Fruit fly (Drosophila melanogaster): Measurements from ENCODE around the gene Sfp24Bc.

The Sfp24Bc gene

DNA sequence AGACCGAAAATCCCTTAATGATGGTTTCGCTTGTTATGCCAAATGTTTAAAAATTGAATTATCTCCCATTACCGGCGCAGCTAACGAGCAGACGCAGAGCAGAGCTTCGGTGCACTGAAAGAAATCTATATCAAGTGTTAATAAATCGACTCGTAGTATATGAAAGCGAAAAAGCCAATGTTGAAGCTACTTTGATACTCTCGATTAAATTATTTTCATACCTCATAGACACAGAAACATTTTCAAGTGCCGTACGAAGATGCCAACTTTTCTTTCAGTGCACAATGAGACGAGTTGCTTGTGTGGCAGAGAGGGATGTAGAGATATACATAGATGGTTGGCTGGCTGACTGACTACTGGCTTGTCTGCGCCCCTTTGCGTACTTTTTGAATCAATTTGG is 5.4 kb upstream of the Sfp24Bc start:
- no peak for TF ChIP-seq insv (optimal IDR thresholded peaks at IDR 0.05)
- no peak for TF ChIP-seq psq (optimal IDR thresholded peaks at IDR 0.05)
- no peak for TF ChIP-seq h (optimal IDR thresholded peaks at IDR 0.05)
- TF ChIP-seq ttk (optimal IDR thresholded peaks at IDR 0.05) = no peak
- no peak for TF ChIP-seq Myc (optimal IDR thresholded peaks at IDR 0.05)
- TF ChIP-seq Sin3A (optimal IDR thresholded peaks at IDR 0.05) = no peak

dm6 chr2L:3669675-3670074 is 706 bp downstream of the Sfp24Bc start, which contains the start of gene Sfp24Bb:
Gene Sfp24Bb, minus strand, starts transcription at chr2L:3669775.
- no peak for TF ChIP-seq insv (optimal IDR thresholded peaks at IDR 0.05)
- no peak for TF ChIP-seq ttk (optimal IDR thresholded peaks at IDR 0.05)
- no peak for TF ChIP-seq Sin3A (optimal IDR thresholded peaks at IDR 0.05)
- no peak for TF ChIP-seq Myc (optimal IDR thresholded peaks at IDR 0.05)
- TF ChIP-seq h (optimal IDR thresholded peaks at IDR 0.05) = no peak
- no peak for TF ChIP-seq psq (optimal IDR thresholded peaks at IDR 0.05)

DNA sequence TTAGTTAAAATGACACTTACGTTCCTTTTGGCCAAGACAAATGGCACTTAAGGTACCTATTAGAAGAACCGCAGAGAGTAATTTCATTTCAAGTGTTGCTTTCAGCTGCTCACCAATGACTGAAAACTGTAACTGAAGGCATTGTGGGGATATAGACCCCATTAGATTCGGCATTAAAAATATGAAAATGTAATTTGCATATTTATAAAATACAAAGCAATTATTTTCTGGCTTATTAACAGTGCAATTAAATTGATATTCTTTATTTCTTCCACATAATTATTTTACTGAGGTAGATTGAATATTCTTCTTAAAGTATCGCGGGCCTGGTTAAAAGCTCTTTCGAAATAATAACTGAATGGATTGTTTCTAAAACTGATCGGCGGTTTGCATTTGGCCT is 1.3 kb downstream of the Sfp24Bc start, which contains the start of gene Sfp24Bd:
Gene Sfp24Bd (minus strand): TSS at position 101 of the 400 bp plus-strand sequence.
- TF ChIP-seq insv (optimal IDR thresholded peaks at IDR 0.05) (no peak), ttk (optimal IDR thresholded peaks at IDR 0.05) (no peak), psq (optimal IDR thresholded peaks at IDR 0.05) (no peak)

DNA sequence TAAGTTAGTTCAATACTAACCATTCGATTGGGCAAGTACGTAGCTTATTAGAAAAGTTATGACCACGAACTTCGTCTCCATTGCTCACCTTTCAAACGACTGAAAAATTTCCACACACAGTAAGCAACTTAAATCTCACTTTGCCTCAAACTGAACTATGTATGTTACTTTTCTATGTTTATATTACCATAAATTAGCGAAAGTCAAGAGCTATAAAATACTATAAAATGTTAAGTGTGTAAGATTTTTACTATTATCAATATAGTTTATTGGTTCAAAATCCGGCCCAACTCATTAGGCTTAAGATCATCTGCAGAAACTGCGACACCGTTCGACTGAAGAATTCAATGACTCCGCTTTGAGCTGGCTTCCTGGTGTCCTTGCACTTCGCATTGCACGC is 1.9 kb downstream of the Sfp24Bc start, which contains the start of gene Sfp24Ba:
Gene Sfp24Ba (minus strand): TSS at position 101 of the 400 bp plus-strand sequence.
- TF ChIP-seq insv (optimal IDR thresholded peaks at IDR 0.05) (no peak), ttk (optimal IDR thresholded peaks at IDR 0.05) (no peak), psq (optimal IDR thresholded peaks at IDR 0.05) (no peak), Myc (optimal IDR thresholded peaks at IDR 0.05) (no peak), h (optimal IDR thresholded peaks at IDR 0.05) (no peak), Sin3A (optimal IDR thresholded peaks at IDR 0.05) (no peak)

- TF ChIP-seq Myc (optimal IDR thresholded peaks at IDR 0.05) = no peak
- TF ChIP-seq psq (optimal IDR thresholded peaks at IDR 0.05) = no peak
- no peak for TF ChIP-seq insv (optimal IDR thresholded peaks at IDR 0.05)
- TF ChIP-seq ttk (optimal IDR thresholded peaks at IDR 0.05) = no peak
- no peak for TF ChIP-seq h (optimal IDR thresholded peaks at IDR 0.05)
- no peak for TF ChIP-seq Sin3A (optimal IDR thresholded peaks at IDR 0.05)
These were observed 8.0 kb downstream of the Sfp24Bc start, which contains the start of gene Drgx for dm6 chr2L:3662307-3662795. Gene Drgx, plus strand, starts transcription at chr2L:3662745.

dm6 chr2L:3657349-3658142 is 12.8 kb downstream of the Sfp24Bc start:
- TF ChIP-seq insv (optimal IDR thresholded peaks at IDR 0.05) (no peak), ttk (optimal IDR thresholded peaks at IDR 0.05) (no peak), h (optimal IDR thresholded peaks at IDR 0.05) (no peak)

DNA sequence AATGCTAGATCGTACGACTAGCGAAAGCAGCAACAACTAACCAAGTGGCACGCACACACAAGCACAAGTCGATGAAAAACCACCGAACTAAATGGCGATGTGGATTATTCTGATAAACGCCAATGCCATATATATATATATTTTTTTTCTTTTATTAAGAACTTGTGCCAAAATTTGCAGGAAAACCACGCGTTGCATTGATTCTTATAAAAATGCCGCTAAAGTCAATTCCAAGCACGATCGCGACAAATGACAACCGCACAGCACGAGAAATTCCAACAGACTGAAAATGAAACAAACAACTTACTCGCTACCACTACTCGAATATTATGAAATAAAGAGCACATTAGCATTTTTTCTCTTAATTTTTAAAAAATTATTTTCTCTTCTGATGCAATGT is 13.7 kb downstream of the Sfp24Bc start, which contains the start of gene for:
Gene for (minus strand): TSS at position 287 of the 400 bp plus-strand sequence.
- TF ChIP-seq Sin3A (optimal IDR thresholded peaks at IDR 0.05) (no peak), psq (optimal IDR thresholded peaks at IDR 0.05) (no peak), h (optimal IDR thresholded peaks at IDR 0.05) (no peak), ttk (optimal IDR thresholded peaks at IDR 0.05) (no peak), Myc (optimal IDR thresholded peaks at IDR 0.05) (no peak), insv (optimal IDR thresholded peaks at IDR 0.05) (no peak)

DNA sequence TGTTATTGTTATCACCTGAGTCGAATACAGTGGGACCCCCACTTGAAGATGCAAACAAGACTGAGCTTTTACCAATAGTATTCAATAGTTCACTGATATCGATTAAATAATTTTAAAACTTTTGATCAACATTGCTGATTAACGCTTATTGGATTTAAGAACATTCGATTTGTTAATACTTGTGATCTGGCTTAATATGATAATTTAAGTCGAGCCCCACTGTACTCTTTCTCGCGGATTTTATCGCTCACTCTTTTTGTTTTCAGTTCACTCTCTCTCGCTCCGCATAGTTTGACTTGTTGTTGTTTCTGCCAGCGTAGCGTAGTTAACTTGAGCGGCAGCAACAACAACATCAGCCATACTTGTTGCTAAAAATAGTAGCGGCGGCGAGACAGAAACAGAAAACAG is 14.7 kb downstream of the Sfp24Bc start:
- TF ChIP-seq ttk (optimal IDR thresholded peaks at IDR 0.05) (no peak), Myc (optimal IDR thresholded peaks at IDR 0.05) (no peak), h (optimal IDR thresholded peaks at IDR 0.05) (no peak), psq (optimal IDR thresholded peaks at IDR 0.05) (no peak), insv (optimal IDR thresholded peaks at IDR 0.05) (no peak), Sin3A (optimal IDR thresholded peaks at IDR 0.05) (no peak)

DNA sequence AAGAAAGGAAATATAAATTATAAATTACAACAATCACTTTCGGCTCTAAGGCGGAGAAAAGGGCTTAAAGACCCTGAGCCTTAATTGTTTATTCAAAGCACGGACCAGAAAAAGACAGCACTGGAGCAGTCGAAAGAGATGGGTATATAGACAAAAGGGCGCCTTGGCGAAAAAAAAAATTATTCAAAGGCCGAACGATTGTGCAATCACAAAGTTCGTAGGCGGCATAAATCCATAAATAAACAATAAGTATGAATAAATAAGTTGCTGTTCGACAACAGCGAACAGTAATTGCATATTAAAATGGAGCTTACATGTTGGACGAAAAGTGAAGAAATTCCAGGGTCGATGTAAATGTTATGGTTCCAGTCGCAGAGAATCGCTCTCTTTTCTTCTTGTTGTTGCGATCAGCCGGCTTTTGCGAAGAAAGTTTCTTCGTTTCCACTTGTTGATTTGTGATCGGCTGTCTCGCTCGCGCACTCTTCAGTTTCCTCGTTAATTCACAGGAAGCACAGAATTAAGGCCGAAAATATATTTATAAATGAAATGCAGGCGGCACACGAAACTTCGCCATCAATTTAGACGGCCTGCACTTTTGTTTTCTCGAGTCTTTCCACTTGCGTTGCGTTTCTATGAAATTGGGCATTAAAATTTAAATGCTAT is 15.3 kb downstream of the Sfp24Bc start:
- TF ChIP-seq insv (optimal IDR thresholded peaks at IDR 0.05) (no peak), h (optimal IDR thresholded peaks at IDR 0.05) (no peak), Myc (optimal IDR thresholded peaks at IDR 0.05) (no peak), psq (optimal IDR thresholded peaks at IDR 0.05) (no peak), Sin3A (optimal IDR thresholded peaks at IDR 0.05) (no peak), ttk (optimal IDR thresholded peaks at IDR 0.05) (no peak)

- no peak for TF ChIP-seq ttk (optimal IDR thresholded peaks at IDR 0.05)
- no peak for TF ChIP-seq Myc (optimal IDR thresholded peaks at IDR 0.05)
- TF ChIP-seq Sin3A (optimal IDR thresholded peaks at IDR 0.05) = no peak
- no peak for TF ChIP-seq h (optimal IDR thresholded peaks at IDR 0.05)
- no peak for TF ChIP-seq psq (optimal IDR thresholded peaks at IDR 0.05)
- no peak for TF ChIP-seq insv (optimal IDR thresholded peaks at IDR 0.05)
These were observed 22.0 kb downstream of the Sfp24Bc start for dm6 chr2L:3648173-3648972.

DNA sequence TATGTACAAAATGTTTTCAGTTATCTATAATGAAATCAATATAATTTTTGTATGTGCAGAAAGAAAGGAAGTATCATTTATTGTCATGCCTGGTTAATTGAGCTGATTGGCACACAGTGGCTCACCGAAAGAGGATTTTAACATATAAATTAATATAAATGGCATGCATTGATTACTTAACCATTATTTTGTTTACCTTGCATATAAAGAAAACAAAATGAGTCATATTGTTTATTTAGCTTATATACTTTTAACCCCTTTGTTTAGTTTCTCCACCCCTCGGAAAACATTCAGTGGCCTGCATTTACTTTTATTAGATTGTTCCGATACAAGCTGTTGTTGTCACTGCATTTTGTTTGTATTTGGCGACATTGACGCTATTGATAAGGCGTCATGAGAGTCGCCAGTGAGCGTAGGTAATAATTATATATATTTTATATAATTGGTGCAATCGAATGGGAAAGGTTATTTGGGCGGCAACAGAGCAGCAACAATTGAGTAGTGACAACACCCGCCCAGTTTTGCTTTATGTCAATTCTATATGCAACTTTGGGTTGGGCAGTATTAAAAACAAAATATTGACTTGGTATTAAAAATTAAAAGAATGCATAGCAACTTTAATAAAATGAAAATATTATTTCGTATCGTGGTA is 22.7 kb downstream of the Sfp24Bc start:
- no peak for TF ChIP-seq psq (optimal IDR thresholded peaks at IDR 0.05)
- no peak for TF ChIP-seq ttk (optimal IDR thresholded peaks at IDR 0.05)
- no peak for TF ChIP-seq h (optimal IDR thresholded peaks at IDR 0.05)
- TF ChIP-seq insv (optimal IDR thresholded peaks at IDR 0.05) = no peak
- no peak for TF ChIP-seq Sin3A (optimal IDR thresholded peaks at IDR 0.05)
- TF ChIP-seq Myc (optimal IDR thresholded peaks at IDR 0.05) = no peak
